Fruit fly (Drosophila melanogaster) whole organism, embryonic: ENCODE results near the gene CG4594.

Experiments used
- ATbp ChIP-seq: fragments of 200-800 bp; sonication (Bioruptor generic); optimal IDR thresholded peaks from 2 replicates; lab custom pipeline; 2017; ENCODE audit warnings: missing biosample characterization, mild to moderate bottlenecking, missing genetic modification characterization, missing genetic modification reagents
- Atf6 ChIP-seq: fragments of 200-800 bp; sonication (Bioruptor generic); IDR thresholded peaks from 2 replicates; pipeline ENCODE4 v1.3.6; 2022; ENCODE audit warnings: missing biosample characterization, missing genetic modification characterization
- CG10979 ChIP-seq: fragments of 200-800 bp; sonication (Bioruptor generic); optimal IDR thresholded peaks from 2 replicates; lab custom pipeline; 2018; ENCODE audit warnings: missing biosample characterization, mild to moderate bottlenecking, missing genetic modification characterization, moderate library complexity
- CG11560 ChIP-seq: fragments of 200-800 bp; sonication (Bioruptor generic); IDR thresholded peaks from 3 replicates; pipeline ENCODE4 v1.3.6; 2022; ENCODE audit warnings: missing biosample characterization, missing genetic modification characterization
- CG12219 ChIP-seq: fragments of 200-800 bp; sonication (Bioruptor generic); optimal IDR thresholded peaks from 3 replicates; lab custom pipeline; 2018; ENCODE audit warnings: missing biosample characterization, mild to moderate bottlenecking, missing genetic modification characterization
- CG15269 ChIP-seq: fragments of 200-800 bp; sonication (Bioruptor generic); optimal IDR thresholded peaks from 2 replicates; lab custom pipeline; 2018; ENCODE audit warnings: missing biosample characterization, mild to moderate bottlenecking, missing genetic modification characterization, moderate library complexity
- CG1603 ChIP-seq: fragments of 200-800 bp; sonication (Bioruptor generic); optimal IDR thresholded peaks from 2 replicates; lab custom pipeline; 2019; ENCODE audit warnings: missing biosample characterization, mild to moderate bottlenecking, missing genetic modification characterization, moderate library complexity
- CG17385 ChIP-seq: fragments of 200-800 bp; sonication (Bioruptor generic); optimal IDR thresholded peaks from 3 replicates; lab custom pipeline; 2018; ENCODE audit warnings: missing biosample characterization, mild to moderate bottlenecking, missing genetic modification characterization
- CG17612 ChIP-seq: fragments of 200-800 bp; sonication (Bioruptor generic); IDR thresholded peaks from 2 replicates; pipeline ENCODE4 v1.3.6; 2022; ENCODE audit warnings: missing biosample characterization, missing genetic modification characterization
- CG17802 ChIP-seq: fragments of 200-800 bp; sonication (Bioruptor generic); optimal IDR thresholded peaks from 2 replicates; lab custom pipeline; 2018; ENCODE audit warnings: missing biosample characterization, mild to moderate bottlenecking, missing genetic modification characterization, moderate library complexity
- CG18599 ChIP-seq: fragments of 200-800 bp; sonication (Bioruptor generic); optimal IDR thresholded peaks from 3 replicates; lab custom pipeline; 2017; ENCODE audit warnings: missing biosample characterization, missing genetic modification characterization, mild to moderate bottlenecking, moderate library complexity, missing genetic modification reagents
- CG2116 ChIP-seq: fragments of 200-800 bp; sonication (Bioruptor generic); optimal IDR thresholded peaks from 3 replicates; lab custom pipeline; 2018; ENCODE audit warnings: missing biosample characterization, mild to moderate bottlenecking, missing genetic modification characterization
- CG2875 ChIP-seq: fragments of 200-800 bp; sonication (Bioruptor generic); optimal IDR thresholded peaks from 2 replicates; lab custom pipeline; 2017; ENCODE audit warnings: missing biosample characterization, mild to moderate bottlenecking, missing genetic modification characterization, missing genetic modification reagents
- CG30020 ChIP-seq: fragments of 200-800 bp; optimal IDR thresholded peaks from 2 replicates; lab custom pipeline; 2019; ENCODE audit warnings: missing biosample characterization, mild to moderate bottlenecking, missing genetic modification characterization, moderate library complexity
- CG30403 ChIP-seq: fragments of 200-800 bp; sonication (Bioruptor generic); optimal IDR thresholded peaks from 3 replicates; lab custom pipeline; 2016; ENCODE audit warnings: missing biosample characterization, missing genetic modification characterization
- CG31224 ChIP-seq: fragments of 200-800 bp; sonication (Bioruptor generic); IDR thresholded peaks from 2 replicates; pipeline ENCODE4 v1.3.6; 2022; ENCODE audit warnings: missing biosample characterization, missing genetic modification characterization
- CG32532 ChIP-seq: fragments of 200-800 bp; sonication (Bioruptor generic); IDR thresholded peaks from 2 replicates; pipeline ENCODE4 v1.3.6; 2022; ENCODE audit warnings: missing biosample characterization, missing genetic modification characterization
- CG6791 ChIP-seq: fragments of 200-800 bp; sonication (Bioruptor generic); IDR thresholded peaks from 3 replicates; pipeline ENCODE4 v1.3.6; 2022; ENCODE audit warnings: missing biosample characterization, missing genetic modification characterization; ENCODE audit not compliant: partially characterized antibody
- CG7987 ChIP-seq: fragments of 200-800 bp; sonication (Bioruptor generic); optimal IDR thresholded peaks from 2 replicates; lab custom pipeline; 2018; ENCODE audit warnings: missing biosample characterization, mild to moderate bottlenecking, missing genetic modification characterization, moderate library complexity
- CG8944 ChIP-seq: fragments of 200-800 bp; sonication (Bioruptor generic); optimal IDR thresholded peaks from 3 replicates; lab custom pipeline; 2016; ENCODE audit warnings: missing biosample characterization, missing genetic modification characterization
- CG9437 ChIP-seq: fragments of 200-800 bp; sonication (Bioruptor generic); optimal IDR thresholded peaks from 2 replicates; lab custom pipeline; 2018; ENCODE audit warnings: missing biosample characterization, mild to moderate bottlenecking, missing genetic modification characterization
- CrebB ChIP-seq: fragments of 200-800 bp; sonication (Bioruptor generic); optimal IDR thresholded peaks from 3 replicates; lab custom pipeline; 2018; ENCODE audit warnings: missing biosample characterization, mild to moderate bottlenecking, missing genetic modification characterization
- D19A ChIP-seq: fragments of 200-800 bp; optimal IDR thresholded peaks from 3 replicates; lab custom pipeline; 2019; ENCODE audit warnings: missing biosample characterization, mild to moderate bottlenecking, missing genetic modification characterization, moderate library complexity
- ERR ChIP-seq: fragments of 200-800 bp; sonication (Bioruptor generic); optimal IDR thresholded peaks from 2 replicates; lab custom pipeline; 2016; ENCODE audit warnings: missing biosample characterization, missing genetic modification characterization
- Gsc ChIP-seq: fragments of 200-800 bp; sonication (Bioruptor generic); IDR thresholded peaks from 2 replicates; pipeline ENCODE4 v1.3.6; 2022; ENCODE audit warnings: missing biosample characterization, missing genetic modification characterization
- Gug ChIP-seq: fragments of 200-800 bp; sonication (Bioruptor generic); IDR thresholded peaks from 4 replicates; pipeline ENCODE4 v1.3.6; 2022; ENCODE audit warnings: missing biosample characterization, missing genetic modification characterization
- HHEX ChIP-seq: fragments of 200-800 bp; sonication (Bioruptor generic); optimal IDR thresholded peaks from 3 replicates; lab custom pipeline; 2017; ENCODE audit warnings: missing biosample characterization, mild to moderate bottlenecking, missing genetic modification characterization, missing genetic modification reagents
- HmgZ ChIP-seq: fragments of 200-800 bp; sonication (Bioruptor generic); optimal IDR thresholded peaks from 2 replicates; lab custom pipeline; 2018; ENCODE audit warnings: missing biosample characterization, mild to moderate bottlenecking, missing genetic modification characterization
- Lhr ChIP-seq: fragments of 200-800 bp; sonication (Bioruptor generic); optimal IDR thresholded peaks from 3 replicates; lab custom pipeline; 2017; ENCODE audit warnings: mild to moderate bottlenecking, missing biosample characterization, missing genetic modification reagents, missing genetic modification characterization
- Rx ChIP-seq: fragments of 200-800 bp; sonication (Bioruptor generic); IDR thresholded peaks from 2 replicates; pipeline ENCODE4 v1.3.6; 2022; ENCODE audit warnings: missing biosample characterization, missing genetic modification characterization
- Scr ChIP-seq: fragments of 200-800 bp; sonication (Bioruptor generic); IDR thresholded peaks from 2 replicates; pipeline ENCODE4 v1.3.6; 2022; ENCODE audit warnings: missing biosample characterization, missing genetic modification characterization; ENCODE audit not compliant: partially characterized antibody
- Usf ChIP-seq: fragments of 200-800 bp; sonication (Bioruptor generic); optimal IDR thresholded peaks from 2 replicates; lab custom pipeline; 2017; ENCODE audit warnings: missing genotype, missing biosample characterization, missing genetic modification characterization
- Xrp1 ChIP-seq: fragments of 200-800 bp; sonication (Bioruptor generic); IDR thresholded peaks from 2 replicates; pipeline ENCODE4 v1.3.6; 2022; ENCODE audit warnings: missing biosample characterization, missing genetic modification characterization
- bcd ChIP-seq: fragments of 200-800 bp; sonication (Bioruptor generic); optimal IDR thresholded peaks from 2 replicates; lab custom pipeline; 2017; ENCODE audit warnings: missing biosample characterization, mild to moderate bottlenecking, missing genetic modification characterization
- ci ChIP-seq: fragments of 200-800 bp; sonication (Bioruptor generic); IDR thresholded peaks from 3 replicates; pipeline ENCODE4 v1.3.6; 2022; ENCODE audit warnings: missing biosample characterization, missing genetic modification characterization
- corto ChIP-seq: fragments of 200-800 bp; sonication (Bioruptor generic); optimal IDR thresholded peaks from 2 replicates; lab custom pipeline; 2016; ENCODE audit warnings: missing biosample characterization, mild to moderate bottlenecking, missing genetic modification characterization, moderate library complexity
- fd96Cb ChIP-seq: fragments of 200-800 bp; sonication (Bioruptor generic); optimal IDR thresholded peaks from 2 replicates; lab custom pipeline; 2018; ENCODE audit warnings: missing biosample characterization, mild to moderate bottlenecking, missing genetic modification characterization, moderate library complexity
- gcm ChIP-seq: fragments of 200-800 bp; sonication (Bioruptor generic); optimal IDR thresholded peaks from 2 replicates; lab custom pipeline; 2019; ENCODE audit warnings: missing biosample characterization, mild to moderate bottlenecking, missing genetic modification characterization, moderate library complexity
- gt ChIP-seq: fragments of 200-800 bp; sonication (Bioruptor generic); IDR thresholded peaks from 2 replicates; pipeline ENCODE4 v1.3.6; 2022; ENCODE audit warnings: missing biosample characterization, missing genetic modification characterization
- lbe ChIP-seq: fragments of 200-800 bp; sonication (Bioruptor generic); optimal IDR thresholded peaks from 2 replicates; lab custom pipeline; 2016; ENCODE audit warnings: missing biosample characterization, mild to moderate bottlenecking, missing genetic modification characterization
- lilli ChIP-seq: fragments of 200-800 bp; sonication (Bioruptor generic); optimal IDR thresholded peaks from 3 replicates; lab custom pipeline; 2016; ENCODE audit warnings: missing biosample characterization, missing genetic modification characterization
- lola ChIP-seq, 3 experiments: fragments of >200 bp in 2 of 3; fragments of 200-800 bp in 1 of 3; sonication (Bioruptor generic) in 1 of 3; optimal IDR thresholded peaks; 2 replicates each; lab custom pipeline; 2017 to 2019; ENCODE audit warnings: missing biosample characterization in 3 of 3, missing genetic modification characterization in 3 of 3, mild to moderate bottlenecking in 1 of 3, moderate library complexity in 1 of 3
- mirr ChIP-seq: fragments of 200-800 bp; sonication (Bioruptor generic); optimal IDR thresholded peaks from 3 replicates; lab custom pipeline; 2018; ENCODE audit warnings: missing biosample characterization, mild to moderate bottlenecking, missing genetic modification characterization
- nmo ChIP-seq: fragments of 200-800 bp; sonication (Bioruptor generic); optimal IDR thresholded peaks from 2 replicates; lab custom pipeline; 2018; ENCODE audit warnings: missing biosample characterization, mild to moderate bottlenecking, missing genetic modification characterization, moderate library complexity
- otp ChIP-seq: fragments of 200-800 bp; sonication (Bioruptor generic); IDR thresholded peaks from 3 replicates; pipeline ENCODE4, ENCODE4 v1.3.6; 2022; ENCODE audit warnings: missing biosample characterization, missing genetic modification characterization
- pho ChIP-seq: fragments of 200-800 bp; sonication (Bioruptor generic); optimal IDR thresholded peaks from 2 replicates; lab custom pipeline; 2016; ENCODE audit warnings: missing biosample characterization, missing genetic modification characterization
- phol ChIP-seq: fragments of 200-800 bp; sonication (Bioruptor generic); optimal IDR thresholded peaks from 3 replicates; lab custom pipeline; 2018; ENCODE audit warnings: missing biosample characterization, mild to moderate bottlenecking, missing genetic modification characterization, moderate library complexity
- rib ChIP-seq: fragments of 200-800 bp; sonication (Bioruptor generic); IDR thresholded peaks from 2 replicates; pipeline ENCODE4 v1.3.6; 2022; ENCODE audit warnings: missing biosample characterization, missing genetic modification characterization
- tap ChIP-seq: fragments of 200-800 bp; optimal IDR thresholded peaks from 3 replicates; lab custom pipeline; 2019; ENCODE audit warnings: missing biosample characterization, mild to moderate bottlenecking, missing genetic modification characterization, moderate library complexity
- wdn ChIP-seq: fragments of 200-800 bp; sonication (Bioruptor generic); IDR thresholded peaks from 2 replicates; pipeline ENCODE4 v1.3.6; 2022; ENCODE audit warnings: missing biosample characterization, missing genetic modification characterization

The CG4594 gene

dm6 chr2L:9894871-9895364, 25.0 kb upstream of the CG4594 start, which contains the start of gene Bka (continued):
- TF ChIP-seq Xrp1 (GFP tag; lab: Robert Waterston, UW) (no peak), CG8944 (GFP tag; lab: Kevin White, UChicago) (no peak), Gsc (no peak), ci (GFP tag; lab: Robert Waterston, UW) (peak; percentile 76), CG30403 (peak; percentile 26), fd96Cb (no peak), lilli (peak; percentile 44), ERR (GFP tag; lab: Kevin White, UChicago) (peak; percentile 0), CG30020 (tag; lab: Kevin White, UChicago) (peak; percentile 83), CG18599 (peak; percentile 63), D19A (tag; lab: Kevin White, UChicago) (peak; percentile 60), lola (GFP tag; optimal IDR thresholded peaks at IDR 0.05; lab: Kevin White, UChicago) (peak in 1 of 3 experiments; percentile 45), CG10979 (tag; lab: Kevin White, UChicago) (peak; percentile 59), CG6791 (GFP tag; lab: Robert Waterston, UW) (peak; percentile 93), CG2875 (GFP tag; lab: Kevin White, UChicago) (peak; percentile 8), corto (GFP tag; lab: Kevin White, UChicago) (no peak), otp (GFP tag; lab: Robert Waterston, UW) (peak; percentile 27; the same call in 1 of the 3 replicates), CG32532 (GFP tag; lab: Robert Waterston, UW) (peak; percentile 62), gcm (GFP tag; lab: Kevin White, UChicago) (peak; percentile 69), CrebB (tag; lab: Kevin White, UChicago) (peak; percentile 79), mirr (GFP tag; lab: Kevin White, UChicago) (peak; percentile 28), lbe (peak; percentile 72), CG17385 (GFP tag; lab: Kevin White, UChicago) (peak; percentile 79), CG17612 (GFP tag; lab: Robert Waterston, UW) (no peak), CG9437 (GFP tag; lab: Kevin White, UChicago) (peak; percentile 63), HHEX (peak; percentile 64), phol (tag; lab: Kevin White, UChicago) (peak; percentile 100), CG7987 (GFP tag; lab: Kevin White, UChicago) (peak; percentile 65), CG12219 (GFP tag; lab: Kevin White, UChicago) (peak; percentile 6), Rx (GFP tag; lab: Robert Waterston, UW) (no peak), pho (GFP tag; lab: Kevin White, UChicago) (peak; percentile 20), CG15269 (tag; lab: Kevin White, UChicago) (peak; percentile 24), HmgZ (tag; lab: Kevin White, UChicago) (peak; percentile 83), Scr (GFP tag; lab: Robert Waterston, UW) (peak; percentile 99), gt (no peak), ATbp (GFP tag; lab: Kevin White, UChicago) (no peak), CG1603 (tag; lab: Kevin White, UChicago) (peak; percentile 78), tap (tag; lab: Kevin White, UChicago) (peak; percentile 56), CG11560 (tag; lab: Robert Waterston, UW) (no peak), rib (no peak), nmo (GFP tag; lab: Kevin White, UChicago) (peak; percentile 74), Gug (GFP tag; lab: Robert Waterston, UW) (no peak), Usf (GFP tag; lab: Kevin White, UChicago) (no peak), Atf6 (GFP tag; lab: Robert Waterston, UW) (peak; percentile 33; the same call in 1 of the 2 replicates), bcd (GFP tag; lab: Kevin White, UChicago) (peak; percentile 48), CG2116 (GFP tag; lab: Kevin White, UChicago) (peak; percentile 99), wdn (GFP tag; lab: Robert Waterston, UW) (peak; percentile 17; the same call in 1 of the 2 replicates), Lhr (GFP tag; lab: Kevin White, UChicago) (peak; percentile 70), CG17802 (tag; lab: Kevin White, UChicago) (no peak), CG31224 (GFP tag; lab: Robert Waterston, UW) (0 out of 2 replicates have a peak, but pooled peaks have one; percentile 9)
